Fruit fly (Drosophila melanogaster): Measurements from ENCODE around the gene MED31.

dm6 chr3R:4599624-4600023, 42.1 kb upstream of the MED31 start:
- TF ChIP-seq CG7101 (tag; optimal IDR thresholded peaks at IDR 0.05): no peak
- no peak for TF ChIP-seq ovo (GFP tag; optimal IDR thresholded peaks at IDR 0.05)
- TF ChIP-seq kay (GFP tag; ENCODE audit: borderline replicate concordance): no peak
- no peak for TF ChIP-seq toe (GFP tag; optimal IDR thresholded peaks at IDR 0.05)
- no peak for TF ChIP-seq Mnt (GFP tag; optimal IDR thresholded peaks at IDR 0.05)
- TF ChIP-seq CG11617 (GFP tag; optimal IDR thresholded peaks at IDR 0.05): no peak
- no peak for TF ChIP-seq cnc (optimal IDR thresholded peaks at IDR 0.05)
- no peak for TF ChIP-seq CG12768 (GFP tag; optimal IDR thresholded peaks at IDR 0.05)
- TF ChIP-seq CG33017 (tag; optimal IDR thresholded peaks at IDR 0.05): no peak
- TF ChIP-seq Hr96 (GFP tag; optimal IDR thresholded peaks at IDR 0.05): no peak
